Worm (Caenorhabditis elegans): ENCODE results near the gene fubl-2.

The fubl-2 gene

DNA sequence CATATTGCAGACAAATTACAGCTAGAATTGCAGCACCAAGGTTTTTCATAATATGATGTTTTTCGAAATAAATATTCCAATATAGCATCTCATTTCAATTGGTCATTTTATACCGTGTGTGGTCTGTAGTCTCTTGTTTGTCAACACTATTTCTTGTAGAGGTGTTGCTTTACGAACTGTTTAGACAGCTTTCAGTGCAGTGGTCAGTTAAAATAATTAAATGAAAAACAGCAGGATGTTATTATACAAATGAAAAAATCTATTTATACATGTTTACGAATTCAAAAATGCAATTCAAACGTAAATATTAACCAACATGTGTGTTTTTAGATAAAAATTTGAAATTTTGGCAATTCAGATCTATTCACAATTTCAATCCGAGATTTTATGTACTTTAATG is 24.3 kb upstream of the fubl-2 start, which contains the start of gene B0280.7:
Gene B0280.7 (minus strand): TSS at position 101 of the 400 bp plus-strand sequence.
- no peak for TF ChIP-seq nhr-28 (tag; optimal IDR thresholded peaks at IDR 0.05)
- TF ChIP-seq nhr-237 (tag; optimal IDR thresholded peaks at IDR 0.05): no peak
- TF ChIP-seq lin-13 (GFP tag; optimal IDR thresholded peaks at IDR 0.05): no peak
- TF ChIP-seq mef-2 (tag; optimal IDR thresholded peaks at IDR 0.05): no peak
- TF ChIP-seq C04F5.9 (tag; optimal IDR thresholded peaks at IDR 0.05): no peak
- no peak for TF ChIP-seq nhr-19 (GFP tag; conservative IDR thresholded peaks at IDR 0.05)
- TF ChIP-seq xbp-1 (tag; optimal IDR thresholded peaks at IDR 0.05): no peak
- no peak for TF ChIP-seq blmp-1 (tag; optimal IDR thresholded peaks at IDR 0.05)

- TF ChIP-seq tbx-2 (tag; optimal IDR thresholded peaks at IDR 0.05) (no peak), elt-2 (tag; optimal IDR thresholded peaks at IDR 0.05) (peak; percentile 7)
Measured at ce11 chrIII:7107965-7108364, 20.4 kb upstream of the fubl-2 start, which contains the start of gene odd-1. odd-1 (plus strand) TSS chrIII:7108313.

DNA sequence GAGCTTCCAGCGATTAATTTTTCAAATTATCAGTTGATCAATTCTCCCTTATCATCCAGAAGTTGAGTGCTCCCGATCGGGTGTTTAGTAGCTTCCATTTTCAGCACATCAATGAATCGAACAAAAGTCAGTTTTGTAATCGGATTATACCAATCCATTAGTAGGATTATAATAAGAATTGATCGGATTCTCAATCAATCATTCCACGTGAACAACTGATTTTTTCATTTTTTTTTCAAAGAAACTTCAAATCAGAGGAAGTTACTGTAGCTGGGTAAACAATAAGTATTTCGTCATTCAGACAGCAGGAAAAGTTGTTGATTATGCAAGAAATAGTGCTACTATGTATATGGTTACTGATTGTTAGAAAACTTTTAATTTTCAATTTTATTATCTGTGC is 19.3 kb upstream of the fubl-2 start:
- TF ChIP-seq elt-2 (tag; optimal IDR thresholded peaks at IDR 0.05) (peak; percentile 48), nhr-90 (tag; optimal IDR thresholded peaks at IDR 0.05; ENCODE audit: poor library complexity) (no peak)

DNA sequence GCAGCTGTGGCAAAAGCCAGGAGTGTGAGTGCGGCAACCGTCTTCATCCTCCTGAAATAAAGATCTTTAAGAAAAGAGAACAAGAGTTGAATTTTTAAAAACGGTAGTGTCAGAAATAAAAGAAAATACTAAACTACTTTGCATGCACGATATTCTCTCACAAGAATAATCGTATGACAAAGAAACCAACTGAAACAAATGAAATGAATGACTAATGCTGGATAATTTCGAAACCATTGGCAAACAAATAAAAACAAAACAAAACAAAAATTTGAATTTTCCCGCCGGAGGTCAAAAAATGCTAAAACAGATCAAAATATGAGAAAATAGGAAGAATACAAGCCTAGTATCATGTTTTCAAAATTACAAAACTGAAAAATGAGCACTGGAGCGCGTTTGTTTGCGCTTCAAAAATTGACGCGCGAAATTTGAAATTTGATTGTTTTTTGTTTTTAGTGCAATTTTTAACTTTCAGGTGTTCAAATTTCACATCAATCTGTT is 16.4 kb upstream of the fubl-2 start, which contains the start of gene cpg-2:
Gene cpg-2 (minus strand): TSS at position 51 of the 501 bp plus-strand sequence.
- TF ChIP-seq lsy-2 (tag; optimal IDR thresholded peaks at IDR 0.05) (no peak), vab-15 (tag; optimal IDR thresholded peaks at IDR 0.05) (no peak), unc-98 (GFP tag; IDR thresholded peaks at IDR 0.05) (no peak), nhr-77 (tag; optimal IDR thresholded peaks at IDR 0.05) (no peak), mef-2 (tag; optimal IDR thresholded peaks at IDR 0.05) (no peak), fkh-4 (tag; optimal IDR thresholded peaks at IDR 0.05; ENCODE audit: borderline replicate concordance) (no peak), ztf-11 (tag; optimal IDR thresholded peaks at IDR 0.05) (no peak), ceh-88 (GFP tag; IDR thresholded peaks at IDR 0.05) (no peak), nhr-47 (tag; optimal IDR thresholded peaks at IDR 0.05) (no peak), nhr-237 (tag; optimal IDR thresholded peaks at IDR 0.05) (no peak), dpl-1 (GFP tag; optimal IDR thresholded peaks at IDR 0.05) (no peak), C16A3.4 (tag; optimal IDR thresholded peaks at IDR 0.05) (no peak), F16B12.6 (tag; optimal IDR thresholded peaks at IDR 0.05) (no peak), hlh-4 (tag; optimal IDR thresholded peaks at IDR 0.05) (no peak)

DNA sequence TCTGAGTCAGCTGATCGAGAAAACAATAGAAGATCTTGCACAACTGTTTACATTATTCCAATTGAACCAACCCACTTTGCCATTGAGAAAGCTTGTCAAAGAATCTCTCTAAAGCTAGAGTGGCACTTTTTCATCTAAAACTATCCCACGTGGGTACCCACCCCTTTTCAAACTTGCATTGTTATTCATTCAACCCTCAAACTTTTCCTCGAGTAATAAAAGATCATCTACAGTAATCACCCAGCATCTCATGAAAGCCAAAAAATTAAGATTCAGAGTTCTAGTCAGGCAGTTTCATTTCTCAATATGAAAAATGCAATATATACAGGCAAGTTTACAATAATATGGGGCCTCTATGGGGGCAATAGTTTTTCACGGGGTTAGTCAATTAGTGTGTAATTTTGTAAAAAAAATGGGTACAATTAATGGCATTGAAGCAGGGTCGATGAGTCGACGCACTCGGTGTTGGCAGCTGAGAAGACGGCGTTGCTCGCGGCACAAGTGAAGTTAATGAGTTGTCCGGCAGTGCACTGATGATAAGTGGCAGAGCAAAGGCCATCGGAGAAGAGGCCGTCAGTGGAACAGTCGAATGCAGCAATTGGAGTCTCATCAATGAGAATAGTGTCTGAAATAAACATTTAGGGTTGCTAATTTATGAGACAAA is 14.4 kb upstream of the fubl-2 start:
- TF ChIP-seq efl-3 (GFP tag; optimal IDR thresholded peaks at IDR 0.05) (no peak), dsc-1 (tag; optimal IDR thresholded peaks at IDR 0.05) (no peak), ama-1 (optimal IDR thresholded peaks at IDR 0.05) (no peak), nhr-90 (tag; optimal IDR thresholded peaks at IDR 0.05; ENCODE audit: poor library complexity) (no peak), ceh-63 (GFP tag; optimal IDR thresholded peaks at IDR 0.05) (no peak), pag-3 (tag; optimal IDR thresholded peaks at IDR 0.05; ENCODE audit: borderline replicate concordance, insufficient read depth) (no peak), hlh-4 (tag; optimal IDR thresholded peaks at IDR 0.05) (no peak), lin-35 (GFP tag; optimal IDR thresholded peaks at IDR 0.05) (no peak), egl-13 (tag; optimal IDR thresholded peaks at IDR 0.05) (no peak), mab-9 (GFP tag; IDR thresholded peaks at IDR 0.05) (no peak), jun-1 (tag; optimal IDR thresholded peaks at IDR 0.05) (no peak), sptf-1 (tag; optimal IDR thresholded peaks at IDR 0.05) (no peak), lin-14 (GFP tag; optimal IDR thresholded peaks at IDR 0.05) (no peak)
